Worm (Caenorhabditis elegans) whole organism, mixed stage, embryonic: ENCODE data around the gene ugt-46.

Experiments
- bed-3 ChIP-seq: fragments of 200-800 bp; sonication (Bioruptor generic); optimal IDR thresholded peaks from 3 replicates; lab custom pipeline; 2018; ENCODE audit warnings: mild to moderate bottlenecking, missing genetic modification characterization, moderate library complexity, missing compliant biosample characterization
- drap-1 ChIP-seq: fragments of 200-800 bp; sonication (Bioruptor generic); optimal IDR thresholded peaks from 3 replicates; lab custom pipeline; 2018; ENCODE audit warnings: mild to moderate bottlenecking, missing genetic modification characterization, missing compliant biosample characterization
- lin-13 ChIP-seq: fragments of 150-350 bp; optimal IDR thresholded peaks from 2 replicates; lab custom pipeline; 2014; ENCODE audit warnings: missing biosample characterization, missing genetic modification characterization
- mab-5 ChIP-seq: fragments of 150-350 bp; optimal IDR thresholded peaks from 2 replicates; lab custom pipeline; 2014; ENCODE audit warnings: missing biosample characterization, missing genetic modification characterization
- mep-1 ChIP-seq: fragments of 150-350 bp; optimal IDR thresholded peaks from 2 replicates; lab custom pipeline; 2017; ENCODE audit warnings: missing biosample characterization, missing genetic modification reagents, missing genetic modification characterization, inconsistent platforms
- nhr-12 ChIP-seq: fragments of 150-350 bp; optimal IDR thresholded peaks from 2 replicates; lab custom pipeline; 2014; ENCODE audit warnings: missing biosample characterization, missing genetic modification characterization
- nhr-76 ChIP-seq: sonication (generic microtip); optimal IDR thresholded peaks from 2 replicates; lab custom pipeline; 2017; ENCODE audit warnings: missing biosample characterization, missing genetic modification characterization
- snpc-4 ChIP-seq: fragments of 150-350 bp; optimal IDR thresholded peaks from 2 replicates; lab custom pipeline; 2014; ENCODE audit warnings: missing biosample characterization, missing genetic modification characterization
- unc-62 ChIP-seq: fragments of 150-350 bp; optimal IDR thresholded peaks from 2 replicates; lab custom pipeline; 2014; ENCODE audit warnings: missing biosample characterization, missing genetic modification reagents, missing genetic modification characterization
- ztf-11 ChIP-seq: fragments of 150-350 bp; optimal IDR thresholded peaks from 2 replicates; lab custom pipeline; 2014; ENCODE audit warnings: missing biosample characterization, missing genetic modification characterization

DNA sequence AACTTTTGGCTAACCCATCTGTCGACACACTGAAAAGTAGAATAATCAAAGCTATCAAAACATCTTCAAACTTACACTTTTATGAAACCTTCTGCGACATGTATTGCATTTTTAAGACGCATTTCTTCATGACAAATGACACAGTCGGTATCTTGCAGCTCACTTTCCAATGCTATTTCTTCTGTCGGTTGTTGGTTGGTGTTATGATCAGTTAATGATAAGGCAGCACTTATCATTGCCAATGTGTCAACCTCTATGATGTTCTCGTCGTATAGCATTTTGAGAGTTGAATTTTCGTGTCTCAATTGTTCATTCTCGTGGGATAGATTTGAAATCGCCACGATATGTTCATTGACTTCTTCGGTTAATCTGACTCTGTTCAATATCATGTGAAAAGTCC, 23.3 kb upstream of the ugt-46 start:
- no peak for TF ChIP-seq ztf-11 (tag; lab: Kevin White, UChicago)
- TF ChIP-seq mab-5 (tag; lab: Kevin White, UChicago) = no peak
- no peak for TF ChIP-seq nhr-12 (tag; lab: Kevin White, UChicago)
- no peak for TF ChIP-seq snpc-4 (tag; lab: Kevin White, UChicago)
- TF ChIP-seq drap-1 (GFP tag; lab: Kevin White, UChicago) = no peak
- no peak for TF ChIP-seq lin-13 (tag; lab: Kevin White, UChicago)
- no peak for TF ChIP-seq mep-1 (tag; lab: Kevin White, UChicago)
- TF ChIP-seq bed-3 (GFP tag; lab: Kevin White, UChicago) = no peak
- TF ChIP-seq nhr-76 (tag; lab: Kevin White, UChicago) = no peak
- TF ChIP-seq unc-62 (GFP tag; lab: Kevin White, UChicago) = no peak
